Fruit fly (Drosophila melanogaster) whole organism, embryonic: Measurements from ENCODE around the gene CG16953.

Experiments
- BtbVII ChIP-seq: fragments of 200-800 bp; sonication (Bioruptor generic); optimal IDR thresholded peaks from 3 replicates; lab custom pipeline; 2017; ENCODE audit warnings: missing biosample characterization, mild to moderate bottlenecking, missing genetic modification characterization
- CG11696 ChIP-seq: fragments of 200-800 bp; sonication (Bioruptor generic); IDR thresholded peaks from 2 replicates; pipeline ENCODE4 v1.3.6; 2022; ENCODE audit warnings: missing biosample characterization, missing genetic modification characterization
- CG12155 ChIP-seq: fragments of 200-800 bp; sonication (Bioruptor generic); optimal IDR thresholded peaks from 3 replicates; lab custom pipeline; 2016; ENCODE audit warnings: missing biosample characterization, missing genetic modification characterization
- CG12236 ChIP-seq: fragments of 200-800 bp; sonication (Bioruptor generic); optimal IDR thresholded peaks from 2 replicates; lab custom pipeline; 2016; ENCODE audit warnings: missing biosample characterization, missing genetic modification characterization
- CG12942 ChIP-seq: fragments of 200-800 bp; sonication (Bioruptor generic); optimal IDR thresholded peaks from 3 replicates; lab custom pipeline; 2016; ENCODE audit warnings: missing biosample characterization, missing genetic modification characterization
- CG13624 ChIP-seq: fragments of 200-800 bp; sonication (Bioruptor generic); optimal IDR thresholded peaks from 2 replicates; lab custom pipeline; 2016; ENCODE audit warnings: missing biosample characterization, missing genetic modification characterization
- CG13775 ChIP-seq: fragments of 200-800 bp; sonication (Bioruptor generic); optimal IDR thresholded peaks from 3 replicates; lab custom pipeline; 2017; ENCODE audit warnings: missing biosample characterization, mild to moderate bottlenecking, missing genetic modification characterization
- CG14710 ChIP-seq: fragments of 200-800 bp; sonication (Bioruptor generic); optimal IDR thresholded peaks from 3 replicates; lab custom pipeline; 2019; ENCODE audit warnings: missing biosample characterization, mild to moderate bottlenecking, missing genetic modification characterization, moderate library complexity
- CG15696 ChIP-seq: fragments of 200-800 bp; sonication (Bioruptor generic); optimal IDR thresholded peaks from 2 replicates; lab custom pipeline; 2019; ENCODE audit warnings: missing biosample characterization, mild to moderate bottlenecking, missing genetic modification characterization, moderate library complexity
- CG17912 ChIP-seq: fragments of 200-800 bp; sonication (Bioruptor generic); optimal IDR thresholded peaks from 2 replicates; lab custom pipeline; 2018; ENCODE audit warnings: missing biosample characterization, mild to moderate bottlenecking, missing genetic modification characterization
- CG18476 ChIP-seq: fragments of 200-800 bp; sonication (Bioruptor generic); optimal IDR thresholded peaks from 2 replicates; lab custom pipeline; 2016; ENCODE audit warnings: missing biosample characterization, mild to moderate bottlenecking, missing genetic modification characterization
- CG42726 ChIP-seq: fragments of 200-800 bp; sonication (Bioruptor generic); IDR thresholded peaks from 2 replicates; pipeline ENCODE4 v1.3.6; 2022; ENCODE audit warnings: missing biosample characterization, missing genetic modification characterization; ENCODE audit not compliant: partially characterized antibody
- CG4360 ChIP-seq: fragments of 200-800 bp; sonication (Bioruptor generic); IDR thresholded peaks from 2 replicates; pipeline ENCODE4 v1.3.6; 2022; ENCODE audit warnings: missing biosample characterization, missing genetic modification characterization
- CG4617 ChIP-seq: fragments of 200-800 bp; sonication (Bioruptor generic); optimal IDR thresholded peaks from 3 replicates; lab custom pipeline; 2016; ENCODE audit warnings: missing biosample characterization, missing genetic modification characterization, borderline replicate concordance
- CG4854 ChIP-seq: fragments of 200-800 bp; sonication (Bioruptor generic); optimal IDR thresholded peaks from 2 replicates; lab custom pipeline; 2016; ENCODE audit warnings: missing biosample characterization, missing genetic modification characterization, inconsistent platforms
- CG6791 ChIP-seq: fragments of 200-800 bp; sonication (Bioruptor generic); IDR thresholded peaks from 3 replicates; pipeline ENCODE4 v1.3.6; 2022; ENCODE audit warnings: missing biosample characterization, missing genetic modification characterization; ENCODE audit not compliant: partially characterized antibody
- CG6813 ChIP-seq: fragments of 200-800 bp; sonication (Bioruptor generic); optimal IDR thresholded peaks from 2 replicates; lab custom pipeline; 2017; ENCODE audit warnings: missing biosample characterization, missing genetic modification characterization, mild to moderate bottlenecking, moderate library complexity, missing genetic modification reagents
- CG7928 ChIP-seq: fragments of 200-800 bp; sonication (Bioruptor generic); optimal IDR thresholded peaks from 2 replicates; lab custom pipeline; 2017; ENCODE audit warnings: missing biosample characterization, mild to moderate bottlenecking, missing genetic modification characterization
- CG7987 ChIP-seq: fragments of 200-800 bp; sonication (Bioruptor generic); optimal IDR thresholded peaks from 2 replicates; lab custom pipeline; 2018; ENCODE audit warnings: missing biosample characterization, mild to moderate bottlenecking, missing genetic modification characterization, moderate library complexity
- CG8359 ChIP-seq: fragments of 200-800 bp; sonication (Bioruptor generic); optimal IDR thresholded peaks from 2 replicates; lab custom pipeline; 2017; ENCODE audit warnings: missing biosample characterization, mild to moderate bottlenecking, missing genetic modification characterization, borderline replicate concordance
- Doc3 ChIP-seq: fragments of 200-800 bp; sonication (Bioruptor generic); IDR thresholded peaks from 3 replicates; pipeline ENCODE4 v1.3.6; 2022; ENCODE audit warnings: missing biosample characterization, missing genetic modification characterization; ENCODE audit not compliant: partially characterized antibody
- Dref ChIP-seq: fragments of 200-800 bp; sonication (Bioruptor generic); IDR thresholded peaks from 2 replicates; pipeline ENCODE4 v1.3.6; 2022; ENCODE audit warnings: missing biosample characterization, missing genetic modification characterization
- HmgZ ChIP-seq: fragments of 200-800 bp; sonication (Bioruptor generic); optimal IDR thresholded peaks from 2 replicates; lab custom pipeline; 2018; ENCODE audit warnings: missing biosample characterization, mild to moderate bottlenecking, missing genetic modification characterization
- Hsf ChIP-seq: fragments of 200-800 bp; sonication (Bioruptor generic); optimal IDR thresholded peaks from 3 replicates; lab custom pipeline; 2016; ENCODE audit warnings: missing biosample characterization, missing genetic modification characterization
- Max ChIP-seq: fragments of 200-800 bp; sonication (Bioruptor generic); optimal IDR thresholded peaks from 2 replicates; lab custom pipeline; 2016; ENCODE audit warnings: missing biosample characterization, mild to moderate bottlenecking, missing genetic modification characterization
- Meics ChIP-seq: fragments of 200-800 bp; sonication (Bioruptor generic); optimal IDR thresholded peaks from 2 replicates; lab custom pipeline; 2017; ENCODE audit warnings: missing biosample characterization, mild to moderate bottlenecking, missing genetic modification characterization
- NC2β ChIP-seq: fragments of 200-800 bp; sonication (Bioruptor generic); optimal IDR thresholded peaks from 2 replicates; lab custom pipeline; 2016; ENCODE audit warnings: missing biosample characterization, missing genetic modification characterization
- Poxn ChIP-seq: fragments of 200-800 bp; sonication (Bioruptor generic); IDR thresholded peaks from 2 replicates; pipeline ENCODE4 v1.3.6; 2022; ENCODE audit warnings: missing biosample characterization, missing genetic modification characterization
- Scr ChIP-seq: fragments of 200-800 bp; sonication (Bioruptor generic); IDR thresholded peaks from 2 replicates; pipeline ENCODE4 v1.3.6; 2022; ENCODE audit warnings: missing biosample characterization, missing genetic modification characterization; ENCODE audit not compliant: partially characterized antibody
- Sin3A ChIP-seq: fragments of >200 bp; optimal IDR thresholded peaks from 2 replicates; lab custom pipeline; 2018
- Xrp1 ChIP-seq: fragments of 200-800 bp; sonication (Bioruptor generic); IDR thresholded peaks from 2 replicates; pipeline ENCODE4 v1.3.6; 2022; ENCODE audit warnings: missing biosample characterization, missing genetic modification characterization
- ab ChIP-seq: fragments of 200-800 bp; sonication (Bioruptor generic); optimal IDR thresholded peaks from 2 replicates; lab custom pipeline; 2016; ENCODE audit warnings: missing biosample characterization, missing genetic modification characterization
- abd-A ChIP-seq: fragments of 200-800 bp; sonication (Bioruptor generic); optimal IDR thresholded peaks from 3 replicates; lab custom pipeline; 2019; ENCODE audit warnings: missing biosample characterization, mild to moderate bottlenecking, missing genetic modification characterization, moderate library complexity
- amos ChIP-seq: fragments of 200-800 bp; sonication (Bioruptor generic); IDR thresholded peaks from 2 replicates; pipeline ENCODE4 v1.3.6; 2022; ENCODE audit warnings: missing biosample characterization, missing genetic modification characterization; ENCODE audit not compliant: partially characterized antibody
- ash1 ChIP-seq: fragments of 200-800 bp; sonication (Bioruptor generic); optimal IDR thresholded peaks from 2 replicates; lab custom pipeline; 2018; ENCODE audit warnings: missing biosample characterization, mild to moderate bottlenecking, missing genetic modification characterization
- btn ChIP-seq: fragments of 200-800 bp; sonication (Bioruptor generic); optimal IDR thresholded peaks from 2 replicates; lab custom pipeline; 2016; ENCODE audit warnings: missing biosample characterization, missing genetic modification characterization
- cg ChIP-seq: fragments of 200-800 bp; sonication (Bioruptor generic); optimal IDR thresholded peaks from 3 replicates; lab custom pipeline; 2019; ENCODE audit warnings: missing biosample characterization, mild to moderate bottlenecking, missing genetic modification characterization, moderate library complexity
- chif ChIP-seq, 2 experiments: fragments of 200-800 bp; sonication (Bioruptor generic); optimal IDR thresholded peaks; 3 replicates each; lab custom pipeline; 2016; ENCODE audit warnings: missing biosample characterization in 2 of 2, missing genetic modification characterization in 2 of 2
- corto ChIP-seq: fragments of 200-800 bp; sonication (Bioruptor generic); optimal IDR thresholded peaks from 2 replicates; lab custom pipeline; 2016; ENCODE audit warnings: missing biosample characterization, mild to moderate bottlenecking, missing genetic modification characterization, moderate library complexity
- crol ChIP-seq: fragments of 200-800 bp; sonication (Bioruptor generic); IDR thresholded peaks from 2 replicates; pipeline ENCODE4 v1.3.6; 2022; ENCODE audit warnings: missing biosample characterization, missing genetic modification characterization
- danr ChIP-seq: fragments of 200-800 bp; sonication (Bioruptor generic); IDR thresholded peaks from 2 replicates; pipeline ENCODE4 v1.3.6; 2022; ENCODE audit warnings: missing biosample characterization, missing genetic modification characterization
- disco-r ChIP-seq: fragments of 200-800 bp; sonication (Bioruptor generic); optimal IDR thresholded peaks from 2 replicates; lab custom pipeline; 2016; ENCODE audit warnings: missing biosample characterization, missing genetic modification characterization
- eyg ChIP-seq: fragments of 200-800 bp; sonication (Bioruptor generic); optimal IDR thresholded peaks from 3 replicates; lab custom pipeline; 2016; ENCODE audit warnings: missing biosample characterization, missing genetic modification characterization
- maf-S ChIP-seq: fragments of 200-800 bp; sonication (Bioruptor generic); optimal IDR thresholded peaks from 2 replicates; lab custom pipeline; 2016; ENCODE audit warnings: missing biosample characterization, missing genetic modification characterization
- pfk ChIP-seq: fragments of 200-800 bp; sonication (Bioruptor generic); optimal IDR thresholded peaks from 2 replicates; lab custom pipeline; 2018; ENCODE audit warnings: missing biosample characterization, mild to moderate bottlenecking, missing genetic modification characterization, moderate library complexity
- psq ChIP-seq: fragments of 200-800 bp; sonication (Bioruptor generic); optimal IDR thresholded peaks from 2 replicates; lab custom pipeline; 2017; ENCODE audit warnings: missing biosample characterization, missing genetic modification characterization
- seq ChIP-seq: fragments of 200-800 bp; sonication (Bioruptor generic); IDR thresholded peaks from 2 replicates; pipeline ENCODE4 v1.3.6; 2022; ENCODE audit warnings: missing biosample characterization, missing genetic modification characterization
- sna ChIP-seq: fragments of 200-800 bp; sonication (Bioruptor generic); IDR thresholded peaks from 2 replicates; pipeline ENCODE4 v1.3.6; 2022; ENCODE audit warnings: missing biosample characterization, missing genetic modification characterization; ENCODE audit not compliant: partially characterized antibody
- so ChIP-seq: fragments of 200-800 bp; sonication (Bioruptor generic); IDR thresholded peaks from 3 replicates; pipeline ENCODE4 v1.3.6; 2022; ENCODE audit warnings: missing biosample characterization, missing genetic modification characterization
- tup ChIP-seq: fragments of 200-800 bp; sonication (Bioruptor generic); optimal IDR thresholded peaks from 2 replicates; lab custom pipeline; 2016; ENCODE audit warnings: missing biosample characterization, mild to moderate bottlenecking, missing genetic modification characterization, moderate library complexity
- vnd ChIP-seq: fragments of 200-800 bp; sonication (Bioruptor generic); IDR thresholded peaks from 3 replicates; pipeline ENCODE4 v1.3.6; 2022; ENCODE audit warnings: missing biosample characterization, missing genetic modification characterization; ENCODE audit not compliant: partially characterized antibody

Gene CG16953

dm6 chr3R:20576789-20577188, 8.8 kb downstream of the CG16953 start, which contains the start of the genes TFAM and CG5412 (continued):
- TF ChIP-seq cg (GFP tag; lab: Kevin White, UChicago) (no peak), abd-A (tag; lab: Kevin White, UChicago) (no peak), so (no peak), danr (no peak), ab (GFP tag; lab: Kevin White, UChicago) (no peak), Meics (no peak), CG7987 (GFP tag; lab: Kevin White, UChicago) (no peak), CG6813 (peak; percentile 2), CG12236 (GFP tag; lab: Kevin White, UChicago) (no peak), sna (GFP tag; lab: Robert Waterston, UW) (no peak), Dref (peak; percentile 75), Poxn (GFP tag; lab: Robert Waterston, UW) (no peak), vnd (GFP tag; lab: Robert Waterston, UW) (no peak), eyg (GFP tag; lab: Kevin White, UChicago) (no peak), chif (GFP tag; optimal IDR thresholded peaks at IDR 0.05; lab: Kevin White, UChicago) (no peak), Xrp1 (GFP tag; lab: Robert Waterston, UW) (no peak), CG15696 (tag; lab: Kevin White, UChicago) (no peak), CG4854 (GFP tag; lab: Kevin White, UChicago) (no peak), Hsf (GFP tag; lab: Kevin White, UChicago) (no peak), CG6791 (peak; percentile 45; the same call in 2 of the 3 replicates), Scr (GFP tag; lab: Robert Waterston, UW) (no peak), crol (GFP tag; lab: Robert Waterston, UW) (0 out of 2 replicates have a peak, but pooled peaks have one; percentile 2), Max (GFP tag; lab: Kevin White, UChicago) (peak; percentile 43), CG13624 (GFP tag; lab: Kevin White, UChicago) (no peak), corto (GFP tag; lab: Kevin White, UChicago) (no peak), CG42726 (GFP tag; lab: Robert Waterston, UW) (no peak), CG17912 (no peak), CG12942 (GFP tag; lab: Kevin White, UChicago) (no peak), NC2β (no peak), CG13775 (GFP tag; lab: Kevin White, UChicago) (no peak), CG12155 (GFP tag; lab: Kevin White, UChicago) (no peak), CG14710 (tag; lab: Kevin White, UChicago) (peak; percentile 21), pfk (GFP tag; lab: Kevin White, UChicago) (no peak), CG4617 (peak; percentile 85), psq (GFP tag; lab: Kevin White, UChicago) (no peak), seq (GFP tag; lab: Robert Waterston, UW) (no peak), HmgZ (no peak), BtbVII (GFP tag; lab: Kevin White, UChicago) (no peak), CG11696 (GFP tag; lab: Robert Waterston, UW) (no peak), Sin3A (lab: Kevin White, UChicago) (peak; percentile 31), amos (GFP tag; lab: Robert Waterston, UW) (peak; percentile 45; the same call in 1 of the 2 replicates), CG7928 (GFP tag; lab: Kevin White, UChicago) (no peak), Doc3 (GFP tag; lab: Robert Waterston, UW) (peak; percentile 23; the same call in 1 of the 3 replicates), disco-r (GFP tag; lab: Kevin White, UChicago) (no peak), CG18476 (GFP tag; lab: Kevin White, UChicago) (no peak), tup (no peak), btn (GFP tag; lab: Kevin White, UChicago) (no peak), ash1 (GFP tag; lab: Kevin White, UChicago) (no peak), maf-S (GFP tag; lab: Kevin White, UChicago) (no peak), CG8359 (no peak), CG4360 (GFP tag; lab: Robert Waterston, UW) (no peak)
